Fruit fly (Drosophila melanogaster): ENCODE measurements around the gene Nbr.

Gene Nbr

DNA sequence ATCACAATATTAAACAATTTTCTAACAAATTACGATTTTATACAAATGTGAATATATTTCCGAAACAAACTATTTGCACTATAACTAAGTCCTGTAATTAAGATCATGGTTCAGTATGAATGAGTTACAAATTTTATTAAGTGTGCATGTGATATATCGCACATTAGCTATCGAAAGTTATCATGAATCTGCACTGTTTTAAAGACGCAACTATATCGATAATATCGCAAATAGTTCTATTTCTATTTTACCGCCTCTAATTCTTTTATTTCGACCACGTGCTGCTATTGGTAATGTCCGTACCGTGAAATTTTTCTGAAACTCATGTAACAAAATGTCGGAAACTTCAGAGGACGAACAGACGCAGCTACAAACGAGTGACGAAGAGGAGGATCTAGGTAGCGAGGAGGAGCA lies 19.9 kb downstream of the Nbr start, which contains the start of gene pths (continued):
- TF ChIP-seq dan (GFP tag; IDR thresholded peaks at IDR 0.05) (no peak), Mes4 (GFP tag; optimal IDR thresholded peaks at IDR 0.05) (peak; percentile 40), CG42726 (GFP tag; IDR thresholded peaks at IDR 0.05; ENCODE audit: partially characterized antibody) (peak; percentile 83), lilli (GFP tag; optimal IDR thresholded peaks at IDR 0.05) (peak; percentile 44), CG5180 (GFP tag; optimal IDR thresholded peaks at IDR 0.05) (no peak), CTCF (GFP tag; optimal IDR thresholded peaks at IDR 0.05) (no peak), pzg (GFP tag; optimal IDR thresholded peaks at IDR 0.05) (peak; percentile 92), Sry-β (GFP tag; optimal IDR thresholded peaks at IDR 0.05) (peak; percentile 2), fd64A (GFP tag; optimal IDR thresholded peaks at IDR 0.05) (no peak), Med (GFP tag) (peak; percentile 84), caup (GFP tag; optimal IDR thresholded peaks at IDR 0.05; ENCODE audit: severe bottlenecking) (no peak), Vsx1 (GFP tag; optimal IDR thresholded peaks at IDR 0.05) (no peak), al (GFP tag; IDR thresholded peaks at IDR 0.05) (no peak), vnd (GFP tag; IDR thresholded peaks at IDR 0.05; ENCODE audit: partially characterized antibody) (peak; percentile 70), sens-2 (GFP tag; IDR thresholded peaks at IDR 0.05) (no peak), CG17802 (tag; optimal IDR thresholded peaks at IDR 0.05) (peak; percentile 95), CG18764 (GFP tag; optimal IDR thresholded peaks at IDR 0.05) (peak; percentile 4), corto (GFP tag; optimal IDR thresholded peaks at IDR 0.05) (no peak), trh (GFP tag; optimal IDR thresholded peaks at IDR 0.05) (no peak), Atf6 (GFP tag; IDR thresholded peaks at IDR 0.05) (no peak), CG2712 (tag; optimal IDR thresholded peaks at IDR 0.05) (peak; percentile 52), CG14667 (GFP tag; IDR thresholded peaks at IDR 0.05) (no peak), Hsf (GFP tag; optimal IDR thresholded peaks at IDR 0.05) (peak; percentile 67), Taf1 (GFP tag; IDR thresholded peaks at IDR 0.05) (no peak), fd96Cb (tag; optimal IDR thresholded peaks at IDR 0.05) (peak; percentile 34), CG2129 (GFP tag; IDR thresholded peaks at IDR 0.05; ENCODE audit: partially characterized antibody) (peak; percentile 72), CG3065 (GFP tag; optimal IDR thresholded peaks at IDR 0.05) (no peak), hth (optimal IDR thresholded peaks at IDR 0.05) (no peak), CG17612 (GFP tag; IDR thresholded peaks at IDR 0.05) (no peak), CG34376 (GFP tag; optimal IDR thresholded peaks at IDR 0.05) (no peak), seq (GFP tag; IDR thresholded peaks at IDR 0.05) (no peak), grn (GFP tag; optimal IDR thresholded peaks at IDR 0.05) (peak; percentile 45), CG15514 (GFP tag; optimal IDR thresholded peaks at IDR 0.05) (peak; percentile 72), tna (GFP tag; IDR thresholded peaks at IDR 0.05; ENCODE audit: partially characterized antibody) (peak; percentile 61), Jarid2 (GFP tag; optimal IDR thresholded peaks at IDR 0.05) (no peak), Lim3 (GFP tag; IDR thresholded peaks at IDR 0.05) (no peak), CG8089 (GFP tag; optimal IDR thresholded peaks at IDR 0.05) (no peak), Sry-δ (GFP tag; optimal IDR thresholded peaks at IDR 0.05) (peak; percentile 97), Tbp (GFP tag; optimal IDR thresholded peaks at IDR 0.05) (no peak), C15 (GFP tag; IDR thresholded peaks at IDR 0.05) (no peak), Trl (optimal IDR thresholded peaks at IDR 0.05) (no peak), Trl (GFP tag; optimal IDR thresholded peaks at IDR 0.05) (peak; percentile 40), CoRest (tag; optimal IDR thresholded peaks at IDR 0.05) (peak; percentile 66), B-H2 (GFP tag; optimal IDR thresholded peaks at IDR 0.05) (no peak), cg (GFP tag; optimal IDR thresholded peaks at IDR 0.05) (no peak), CG12391 (tag; optimal IDR thresholded peaks at IDR 0.05) (peak; percentile 59), CG13287 (GFP tag; IDR thresholded peaks at IDR 0.05; ENCODE audit: partially characterized antibody) (peak; percentile 78), CG7271 (tag; optimal IDR thresholded peaks at IDR 0.05) (no peak), eyg (GFP tag; optimal IDR thresholded peaks at IDR 0.05) (peak; percentile 18), CG7963 (GFP tag; IDR thresholded peaks at IDR 0.05; ENCODE audit: partially characterized antibody) (peak; percentile 65; the same call in 2 of the 3 replicates), Atf3 (GFP tag; optimal IDR thresholded peaks at IDR 0.05) (no peak), CG10209 (GFP tag; optimal IDR thresholded peaks at IDR 0.05) (no peak)
